Fruit fly (Drosophila melanogaster) whole organism, embryonic: ENCODE results near the gene CstF64.

Source experiments
- Bgb ChIP-seq: fragments of 200-800 bp; sonication (Bioruptor generic); IDR thresholded peaks from 2 replicates; pipeline ENCODE4 v1.3.6; 2022; ENCODE audit warnings: missing biosample characterization, missing genetic modification characterization; ENCODE audit not compliant: partially characterized antibody
- CG10321 ChIP-seq: fragments of 200-800 bp; sonication (Bioruptor generic); IDR thresholded peaks from 2 replicates; pipeline ENCODE4 v1.3.6; 2022; ENCODE audit warnings: missing biosample characterization, missing genetic modification characterization
- CG12236 ChIP-seq: fragments of 200-800 bp; sonication (Bioruptor generic); optimal IDR thresholded peaks from 2 replicates; lab custom pipeline; 2016; ENCODE audit warnings: missing biosample characterization, missing genetic modification characterization
- CG13775 ChIP-seq: fragments of 200-800 bp; sonication (Bioruptor generic); optimal IDR thresholded peaks from 3 replicates; lab custom pipeline; 2017; ENCODE audit warnings: missing biosample characterization, mild to moderate bottlenecking, missing genetic modification characterization
- CG15601 ChIP-seq: fragments of 200-800 bp; sonication (Bioruptor generic); optimal IDR thresholded peaks from 3 replicates; lab custom pipeline; 2019; ENCODE audit warnings: missing biosample characterization, mild to moderate bottlenecking, missing genetic modification characterization, moderate library complexity
- CG17186 ChIP-seq: fragments of 200-800 bp; sonication (Bioruptor generic); optimal IDR thresholded peaks from 3 replicates; lab custom pipeline; 2017; ENCODE audit warnings: missing biosample characterization, missing genetic modification reagents, missing genetic modification characterization
- CG17328 ChIP-seq: fragments of 200-800 bp; sonication (Bioruptor generic); IDR thresholded peaks from 2 replicates; pipeline ENCODE4 v1.3.6; 2022; ENCODE audit warnings: missing biosample characterization, missing genetic modification characterization
- CG17359 ChIP-seq: fragments of 200-800 bp; sonication (Bioruptor generic); optimal IDR thresholded peaks from 3 replicates; lab custom pipeline; 2018; ENCODE audit warnings: missing biosample characterization, mild to moderate bottlenecking, missing genetic modification characterization, moderate library complexity
- CG17361 ChIP-seq: fragments of 200-800 bp; sonication (Bioruptor generic); IDR thresholded peaks from 3 replicates; pipeline ENCODE4 v1.3.6; 2022; ENCODE audit warnings: missing biosample characterization, missing genetic modification characterization
- CG18011 ChIP-seq: fragments of 200-800 bp; sonication (Bioruptor generic); optimal IDR thresholded peaks from 2 replicates; lab custom pipeline; 2017; ENCODE audit warnings: missing biosample characterization, missing genetic modification characterization, mild to moderate bottlenecking, moderate library complexity, missing genotype
- CG18619 ChIP-seq: fragments of 200-800 bp; sonication (Bioruptor generic); optimal IDR thresholded peaks from 3 replicates; lab custom pipeline; 2017; ENCODE audit warnings: missing biosample characterization, mild to moderate bottlenecking, missing genetic modification characterization
- CG2712 ChIP-seq: fragments of 200-800 bp; optimal IDR thresholded peaks from 3 replicates; lab custom pipeline; 2019; ENCODE audit warnings: missing biosample characterization, mild to moderate bottlenecking, missing genetic modification characterization, moderate library complexity
- CG33557 ChIP-seq: fragments of 200-800 bp; sonication (Bioruptor generic); optimal IDR thresholded peaks from 2 replicates; lab custom pipeline; 2019; ENCODE audit warnings: missing biosample characterization, mild to moderate bottlenecking, missing genetic modification characterization, moderate library complexity
- CG34224 ChIP-seq: fragments of 200-800 bp; sonication (Bioruptor generic); IDR thresholded peaks from 3 replicates; pipeline ENCODE4 v1.3.6; 2022; ENCODE audit warnings: missing biosample characterization, missing genetic modification characterization; ENCODE audit not compliant: partially characterized antibody
- CG3847 ChIP-seq: fragments of 200-800 bp; sonication (Bioruptor generic); IDR thresholded peaks from 2 replicates; pipeline ENCODE4 v1.3.6; 2022; ENCODE audit warnings: missing biosample characterization, missing genetic modification characterization
- CG4617 ChIP-seq: fragments of 200-800 bp; sonication (Bioruptor generic); optimal IDR thresholded peaks from 3 replicates; lab custom pipeline; 2016; ENCODE audit warnings: missing biosample characterization, missing genetic modification characterization, borderline replicate concordance
- CG7786 ChIP-seq: fragments of 200-800 bp; sonication (Bioruptor generic); optimal IDR thresholded peaks from 2 replicates; lab custom pipeline; 2016; ENCODE audit warnings: missing biosample characterization, missing genetic modification characterization
- CG7928 ChIP-seq: fragments of 200-800 bp; sonication (Bioruptor generic); optimal IDR thresholded peaks from 2 replicates; lab custom pipeline; 2017; ENCODE audit warnings: missing biosample characterization, mild to moderate bottlenecking, missing genetic modification characterization
- CG7963 ChIP-seq: fragments of 200-800 bp; sonication (Bioruptor generic); IDR thresholded peaks from 3 replicates; pipeline ENCODE4 v1.3.6; 2022; ENCODE audit warnings: missing biosample characterization, missing genetic modification characterization; ENCODE audit not compliant: partially characterized antibody
- CG8388 ChIP-seq: fragments of 200-800 bp; sonication (Bioruptor generic); optimal IDR thresholded peaks from 2 replicates; lab custom pipeline; 2019; ENCODE audit warnings: missing biosample characterization, mild to moderate bottlenecking, missing genetic modification characterization, moderate library complexity
- Camta ChIP-seq: fragments of 200-800 bp; sonication (Bioruptor generic); optimal IDR thresholded peaks from 2 replicates; lab custom pipeline; 2016; ENCODE audit warnings: missing biosample characterization, missing genetic modification characterization
- D19B ChIP-seq: fragments of 200-800 bp; sonication (Bioruptor generic); optimal IDR thresholded peaks from 2 replicates; lab custom pipeline; 2017; ENCODE audit warnings: missing biosample characterization, mild to moderate bottlenecking, missing genetic modification characterization
- Dp ChIP-seq: fragments of 200-800 bp; sonication (Bioruptor generic); optimal IDR thresholded peaks from 2 replicates; lab custom pipeline; 2018; ENCODE audit warnings: missing biosample characterization, mild to moderate bottlenecking, missing genetic modification characterization, moderate library complexity
- Ets97D ChIP-seq: fragments of 200-800 bp; sonication (Bioruptor generic); optimal IDR thresholded peaks from 3 replicates; lab custom pipeline; 2016; ENCODE audit warnings: missing biosample characterization, missing genetic modification characterization
- Fer1 ChIP-seq: fragments of 200-800 bp; sonication (Bioruptor generic); optimal IDR thresholded peaks from 2 replicates; lab custom pipeline; 2017; ENCODE audit warnings: missing biosample characterization, mild to moderate bottlenecking, missing genetic modification characterization
- MBD-R2 ChIP-seq: fragments of 200-800 bp; sonication (Bioruptor generic); IDR thresholded peaks from 2 replicates; pipeline ENCODE4 v1.3.6; 2022; ENCODE audit warnings: missing biosample characterization, missing genetic modification characterization
- Myb ChIP-seq: fragments of 200-800 bp; sonication (Bioruptor generic); optimal IDR thresholded peaks from 2 replicates; lab custom pipeline; 2016; ENCODE audit warnings: missing biosample characterization, missing genetic modification characterization
- Nf-YC ChIP-seq: fragments of 200-800 bp; optimal IDR thresholded peaks from 3 replicates; lab custom pipeline; 2019; ENCODE audit warnings: missing biosample characterization, mild to moderate bottlenecking, missing genetic modification characterization, moderate library complexity
- Oli ChIP-seq: fragments of 200-800 bp; sonication (Bioruptor generic); optimal IDR thresholded peaks from 2 replicates; lab custom pipeline; 2018; ENCODE audit warnings: missing biosample characterization, mild to moderate bottlenecking, missing genetic modification characterization, moderate library complexity
- bcd ChIP-seq: fragments of 200-800 bp; sonication (Bioruptor generic); optimal IDR thresholded peaks from 2 replicates; lab custom pipeline; 2017; ENCODE audit warnings: missing biosample characterization, mild to moderate bottlenecking, missing genetic modification characterization
- chif ChIP-seq, 2 experiments: fragments of 200-800 bp; sonication (Bioruptor generic); optimal IDR thresholded peaks; 3 replicates each; lab custom pipeline; 2016; ENCODE audit warnings: missing biosample characterization in 2 of 2, missing genetic modification characterization in 2 of 2
- dmrt11E ChIP-seq: fragments of 200-800 bp; sonication (Bioruptor generic); optimal IDR thresholded peaks from 3 replicates; lab custom pipeline; 2018; ENCODE audit warnings: missing biosample characterization, mild to moderate bottlenecking, missing genetic modification characterization, moderate library complexity
- esg ChIP-seq: fragments of 200-800 bp; sonication (Bioruptor generic); conservative IDR thresholded peaks from 2 replicates; pipeline ENCODE4 v1.3.6; 2022; ENCODE audit warnings: missing biosample characterization, missing genetic modification characterization
- inv ChIP-seq: fragments of 200-800 bp; sonication (Bioruptor generic); IDR thresholded peaks from 2 replicates; pipeline ENCODE4 v1.3.6; 2022; ENCODE audit warnings: missing biosample characterization, missing genetic modification characterization; ENCODE audit not compliant: partially characterized antibody
- kah ChIP-seq: fragments of 200-800 bp; sonication (Bioruptor generic); optimal IDR thresholded peaks from 2 replicates; lab custom pipeline; 2018; ENCODE audit warnings: missing biosample characterization, mild to moderate bottlenecking, missing genetic modification characterization
- knrl ChIP-seq: fragments of 200-800 bp; sonication (Bioruptor generic); IDR thresholded peaks from 3 replicates; pipeline ENCODE4 v1.3.6; 2022; ENCODE audit warnings: missing biosample characterization, missing genetic modification characterization; ENCODE audit not compliant: partially characterized antibody
- nmo ChIP-seq: fragments of 200-800 bp; sonication (Bioruptor generic); optimal IDR thresholded peaks from 2 replicates; lab custom pipeline; 2018; ENCODE audit warnings: missing biosample characterization, mild to moderate bottlenecking, missing genetic modification characterization, moderate library complexity
- pb ChIP-seq: fragments of 200-800 bp; sonication (Bioruptor generic); optimal IDR thresholded peaks from 3 replicates; lab custom pipeline; 2016; ENCODE audit warnings: missing biosample characterization, missing genetic modification characterization
- pfk ChIP-seq: fragments of 200-800 bp; sonication (Bioruptor generic); optimal IDR thresholded peaks from 2 replicates; lab custom pipeline; 2018; ENCODE audit warnings: missing biosample characterization, mild to moderate bottlenecking, missing genetic modification characterization, moderate library complexity
- phol ChIP-seq: fragments of 200-800 bp; sonication (Bioruptor generic); optimal IDR thresholded peaks from 3 replicates; lab custom pipeline; 2018; ENCODE audit warnings: missing biosample characterization, mild to moderate bottlenecking, missing genetic modification characterization, moderate library complexity
- pnt ChIP-seq: fragments of 200-800 bp; sonication (Bioruptor generic); optimal IDR thresholded peaks from 3 replicates; lab custom pipeline; 2016; ENCODE audit warnings: missing biosample characterization, missing genetic modification characterization
- prd ChIP-seq, 3 experiments: fragments of >200 bp in 2 of 3; fragments of 200-800 bp in 1 of 3; sonication (Bioruptor generic) in 1 of 3; optimal IDR thresholded peaks in 2 of 3; IDR thresholded peaks in 1 of 3; 2 replicates in 2 of 3; 3 replicates in 1 of 3; pipeline versions ENCODE4 v1.3.6 to Lab custom; 2017 to 2022; ENCODE audit warnings: missing biosample characterization in 1 of 3, missing genetic modification characterization in 1 of 3
- ranshi ChIP-seq: fragments of 200-800 bp; sonication (Bioruptor generic); IDR thresholded peaks from 2 replicates; pipeline ENCODE4 v1.3.6; 2022; ENCODE audit warnings: missing biosample characterization, missing genetic modification characterization
- rib ChIP-seq: fragments of 200-800 bp; sonication (Bioruptor generic); IDR thresholded peaks from 2 replicates; pipeline ENCODE4 v1.3.6; 2022; ENCODE audit warnings: missing biosample characterization, missing genetic modification characterization
- sisA ChIP-seq: fragments of 200-800 bp; sonication (Bioruptor generic); IDR thresholded peaks from 2 replicates; pipeline ENCODE4 v1.3.6; 2022; ENCODE audit warnings: missing biosample characterization, missing genetic modification characterization
- tll ChIP-seq, 2 experiments: fragments of 200-800 bp in 1 of 2; fragments of >200 bp in 1 of 2; sonication (Bioruptor generic) in 1 of 2; optimal IDR thresholded peaks; 2 replicates each; lab custom pipeline; 2017 to 2019; ENCODE audit warnings: missing biosample characterization in 2 of 2, missing genetic modification characterization in 2 of 2, mild to moderate bottlenecking in 1 of 2, moderate library complexity in 1 of 2
- unpg ChIP-seq: fragments of 200-800 bp; sonication (Bioruptor generic); optimal IDR thresholded peaks from 3 replicates; lab custom pipeline; 2018; ENCODE audit warnings: missing biosample characterization, mild to moderate bottlenecking, missing genetic modification characterization, moderate library complexity
- wor ChIP-seq: fragments of 200-800 bp; sonication (Bioruptor generic); IDR thresholded peaks from 2 replicates; pipeline ENCODE4 v1.3.6; 2022; ENCODE audit warnings: missing biosample characterization, missing genetic modification characterization

The CstF64 gene

DNA sequence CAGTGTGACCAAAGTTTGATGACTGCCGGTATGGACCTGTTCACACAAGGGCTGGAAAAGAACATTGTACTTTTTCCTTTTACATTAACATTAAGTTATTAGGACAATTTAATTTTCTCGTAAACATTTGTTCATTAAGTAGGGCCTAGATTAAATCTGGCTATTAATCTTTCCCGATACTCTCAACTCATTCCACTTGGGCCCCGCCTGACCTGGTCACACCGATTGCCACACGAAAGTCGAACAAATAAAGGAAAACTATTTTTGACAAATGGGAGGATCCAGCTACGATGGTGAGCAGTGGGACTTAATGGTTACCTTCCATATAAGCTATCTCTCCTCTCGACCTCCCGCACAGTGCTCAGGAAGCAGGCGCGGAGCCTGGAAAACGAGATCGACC is 4.1 kb downstream of the CstF64 start, which contains the start of the genes Cpsf73 and Gos28 (continued):
- TF ChIP-seq D19B (GFP tag; lab: Kevin White, UChicago) (no peak), CG13775 (GFP tag; lab: Kevin White, UChicago) (peak; percentile 30), Camta (GFP tag; lab: Kevin White, UChicago) (peak; percentile 14), rib (GFP tag; lab: Robert Waterston, UW) (no peak), chif (GFP tag; optimal IDR thresholded peaks at IDR 0.05; lab: Kevin White, UChicago) (peak in 1 of 2 experiments; percentile 42), Bgb (peak; percentile 15; the same call in 1 of the 2 replicates), inv (GFP tag; lab: Robert Waterston, UW) (peak; percentile 42; the same call in 1 of the 2 replicates), CG18619 (GFP tag; lab: Kevin White, UChicago) (no peak), prd (optimal IDR thresholded peaks at IDR 0.05; lab: Kevin White, UChicago) (no peak), prd (GFP tag; IDR thresholded peaks at IDR 0.05; lab: Robert Waterston, UW) (peak; percentile 25; the same call in 1 of the 3 replicates), CG7928 (GFP tag; lab: Kevin White, UChicago) (peak; percentile 78), CG18011 (GFP tag; lab: Kevin White, UChicago) (peak; percentile 15), CG8388 (GFP tag; lab: Kevin White, UChicago) (peak; percentile 25), CG10321 (GFP tag; lab: Robert Waterston, UW) (no peak), CG17186 (GFP tag; lab: Kevin White, UChicago) (peak; percentile 43), Dp (GFP tag; lab: Kevin White, UChicago) (peak; percentile 30), sisA (GFP tag; lab: Robert Waterston, UW) (peak; percentile 28; the same call in 1 of the 2 replicates), dmrt11E (tag; lab: Kevin White, UChicago) (peak; percentile 3), esg (GFP tag; lab: Robert Waterston, UW) (no peak), CG7786 (GFP tag; lab: Kevin White, UChicago) (peak; percentile 3), phol (tag; lab: Kevin White, UChicago) (peak; percentile 53), CG17361 (GFP tag; lab: Robert Waterston, UW) (peak; percentile 42; the same call in 1 of the 3 replicates), CG7963 (GFP tag; lab: Robert Waterston, UW) (no peak), MBD-R2 (GFP tag; lab: Robert Waterston, UW) (peak; percentile 97), CG33557 (peak; percentile 29), bcd (no peak), wor (no peak), Ets97D (GFP tag; lab: Kevin White, UChicago) (peak; percentile 36), knrl (GFP tag; lab: Robert Waterston, UW) (peak; percentile 61; the same call in 2 of the 3 replicates), CG17328 (GFP tag; lab: Robert Waterston, UW) (0 out of 2 replicates have a peak, but pooled peaks have one; percentile 25), ranshi (GFP tag; lab: Robert Waterston, UW) (peak; percentile 41; the same call in 1 of the 2 replicates), pnt (peak; percentile 5), CG12236 (GFP tag; lab: Kevin White, UChicago) (no peak), nmo (peak; percentile 69), CG3847 (GFP tag; lab: Robert Waterston, UW) (peak; percentile 62), unpg (peak; percentile 19), Nf-YC (peak; percentile 19), Oli (no peak), Fer1 (GFP tag; lab: Kevin White, UChicago) (peak; percentile 16), CG34224 (GFP tag; lab: Robert Waterston, UW) (peak; percentile 49; the same call in 1 of the 3 replicates), CG2712 (tag; lab: Kevin White, UChicago) (peak; percentile 52), pfk (no peak), CG4617 (GFP tag; lab: Kevin White, UChicago) (peak; percentile 92), tll (GFP tag; optimal IDR thresholded peaks at IDR 0.05; lab: Kevin White, UChicago) (peak in 1 of 2 experiments; percentile 74), pb (GFP tag; lab: Kevin White, UChicago) (no peak), CG17359 (tag; lab: Kevin White, UChicago) (peak; percentile 5), CG15601 (tag; lab: Kevin White, UChicago) (peak; percentile 46), kah (GFP tag; lab: Kevin White, UChicago) (peak; percentile 21), Myb (GFP tag; lab: Kevin White, UChicago) (peak; percentile 19)
